Worm (Caenorhabditis elegans): ENCODE results near the gene Y62F5A.9.

- TF ChIP-seq hnd-1 (tag; optimal IDR thresholded peaks at IDR 0.05) (no peak), aly-1 (tag; optimal IDR thresholded peaks at IDR 0.05) (no peak), ets-7 (tag; optimal IDR thresholded peaks at IDR 0.05) (no peak), ama-1 (optimal IDR thresholded peaks at IDR 0.05) (no peak), hmg-4 (GFP tag; optimal IDR thresholded peaks at IDR 0.05) (no peak), B0310.2 (tag; optimal IDR thresholded peaks at IDR 0.05) (no peak), hmbx-1 (tag; optimal IDR thresholded peaks at IDR 0.05) (no peak), tra-4 (tag; optimal IDR thresholded peaks at IDR 0.05) (no peak)
These were observed 43.3 kb downstream of the Y62F5A.9 start, which contains the start of the genes ooc-3 and B0334.4 for ce11 chrII:11495307-11495706.
